Worm (Caenorhabditis elegans): ENCODE data around the gene hut-1.

The hut-1 gene

DNA sequence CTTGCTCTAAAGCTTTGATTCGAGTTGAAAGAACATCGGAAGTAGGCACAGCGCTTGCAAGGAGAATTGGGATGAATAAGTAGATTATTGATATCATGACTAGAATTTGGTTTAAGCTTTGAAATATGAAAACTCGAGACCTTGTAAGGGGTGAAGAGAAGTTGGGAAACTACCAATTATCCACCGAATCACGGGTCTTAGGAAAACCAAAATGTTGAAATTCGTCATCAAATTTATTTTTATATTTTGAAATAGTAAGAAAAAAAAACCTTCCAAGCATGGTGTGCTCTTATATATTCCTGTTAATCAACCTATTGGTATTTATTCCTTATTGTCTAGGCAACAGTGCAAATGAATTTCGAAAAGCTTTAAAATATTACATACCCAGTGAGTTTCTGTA, 39.5 kb downstream of the hut-1 start, which contains the start of the genes irld-60 and irld-20:
Gene irld-60, minus strand, starts transcription at position 101 of the 400 bp plus-strand sequence.
Gene irld-20, plus strand, starts transcription at position 279 of the 400 bp plus-strand sequence.
- no peak for TF ChIP-seq ets-7 (tag; optimal IDR thresholded peaks at IDR 0.05)
- no peak for TF ChIP-seq tbx-37 (GFP tag; conservative IDR thresholded peaks at IDR 0.05)
- no peak for TF ChIP-seq hmg-4 (GFP tag; optimal IDR thresholded peaks at IDR 0.05)
- TF ChIP-seq hnd-1 (tag; optimal IDR thresholded peaks at IDR 0.05) = no peak
- no peak for TF ChIP-seq tbx-11 (GFP tag; IDR thresholded peaks at IDR 0.05)
- TF ChIP-seq tra-4 (tag; optimal IDR thresholded peaks at IDR 0.05) = no peak
- no peak for TF ChIP-seq ama-1 (optimal IDR thresholded peaks at IDR 0.05)
- TF ChIP-seq sea-1 (GFP tag; conservative IDR thresholded peaks at IDR 0.05) = no peak
- TF ChIP-seq aly-1 (tag; optimal IDR thresholded peaks at IDR 0.05) = no peak

DNA sequence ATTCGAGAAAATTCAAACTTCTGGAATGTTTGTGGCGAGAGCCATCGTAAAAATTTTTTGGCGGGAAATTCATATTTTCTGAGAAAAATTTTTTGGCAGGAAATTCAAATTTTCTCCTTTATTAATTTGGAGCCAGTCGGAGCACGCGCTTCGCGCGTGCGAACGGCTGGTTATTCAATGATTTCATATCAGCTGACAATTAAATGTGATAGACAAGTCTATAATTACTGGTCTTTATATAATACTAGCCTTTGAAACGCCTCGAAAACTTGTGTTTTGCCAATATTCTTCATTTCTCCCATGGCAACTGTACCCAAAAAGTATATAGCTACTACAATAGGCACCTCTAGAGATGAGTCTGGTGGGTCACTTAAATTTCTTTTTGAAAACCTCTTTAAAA, 43.7 kb downstream of the hut-1 start, which contains the start of gene srw-10:
Gene srw-10, plus strand, starts transcription at position 301 of the 400 bp plus-strand sequence.
- TF ChIP-seq scrt-1 (GFP tag; IDR thresholded peaks at IDR 0.05) (no peak), hnd-1 (tag; optimal IDR thresholded peaks at IDR 0.05) (no peak), ets-7 (tag; optimal IDR thresholded peaks at IDR 0.05) (no peak), pes-1 (GFP tag; IDR thresholded peaks at IDR 0.05) (no peak), ceh-36 (tag; optimal IDR thresholded peaks at IDR 0.05) (no peak), tbx-11 (GFP tag; IDR thresholded peaks at IDR 0.05) (no peak), sea-1 (GFP tag; conservative IDR thresholded peaks at IDR 0.05) (no peak), ama-1 (optimal IDR thresholded peaks at IDR 0.05) (no peak), F13C5.2 (tag; optimal IDR thresholded peaks at IDR 0.05) (no peak), B0310.2 (tag; optimal IDR thresholded peaks at IDR 0.05) (no peak), hmbx-1 (tag; optimal IDR thresholded peaks at IDR 0.05) (no peak), tbx-37 (GFP tag; conservative IDR thresholded peaks at IDR 0.05) (no peak), hmg-4 (GFP tag; optimal IDR thresholded peaks at IDR 0.05) (no peak), tra-4 (tag; optimal IDR thresholded peaks at IDR 0.05) (no peak), aly-1 (tag; optimal IDR thresholded peaks at IDR 0.05) (no peak)

ce11 chrIII:12757367-12757766, 46.0 kb downstream of the hut-1 start, which contains the start of gene srw-9:
TSS of gene srw-9 (plus strand) at chrIII:12757667.
- TF ChIP-seq sea-1 (GFP tag; conservative IDR thresholded peaks at IDR 0.05) = no peak
- no peak for TF ChIP-seq flt-1 (GFP tag; IDR thresholded peaks at IDR 0.05)
- TF ChIP-seq ceh-13 (GFP tag; optimal IDR thresholded peaks at IDR 0.05) = no peak
- TF ChIP-seq pes-1 (GFP tag; IDR thresholded peaks at IDR 0.05) = no peak
- TF ChIP-seq hnd-1 (tag; optimal IDR thresholded peaks at IDR 0.05) = no peak
- TF ChIP-seq B0310.2 (tag; optimal IDR thresholded peaks at IDR 0.05) = no peak
- TF ChIP-seq hmg-4 (GFP tag; optimal IDR thresholded peaks at IDR 0.05) = no peak
- no peak for TF ChIP-seq scrt-1 (GFP tag; IDR thresholded peaks at IDR 0.05)
- no peak for TF ChIP-seq ama-1 (optimal IDR thresholded peaks at IDR 0.05)
- TF ChIP-seq F13C5.2 (tag; optimal IDR thresholded peaks at IDR 0.05) = no peak
- no peak for TF ChIP-seq aly-1 (tag; optimal IDR thresholded peaks at IDR 0.05)
- no peak for TF ChIP-seq tra-4 (tag; optimal IDR thresholded peaks at IDR 0.05)
- no peak for TF ChIP-seq ets-7 (tag; optimal IDR thresholded peaks at IDR 0.05)

All from whole organism, early embryonic.